Fruit fly (Drosophila melanogaster) whole organism, embryonic: ENCODE measurements around the gene SdicC.

Experiments
- Bdp1 ChIP-seq: fragments of 200-800 bp; sonication (Bioruptor generic); optimal IDR thresholded peaks from 3 replicates; lab custom pipeline; 2016; ENCODE audit warnings: missing biosample characterization, missing genetic modification characterization
- Blimp-1 ChIP-seq: fragments of 200-800 bp; sonication (Bioruptor generic); optimal IDR thresholded peaks from 3 replicates; lab custom pipeline; 2018; ENCODE audit warnings: missing biosample characterization, missing genetic modification characterization, mild to moderate bottlenecking, moderate library complexity, missing genetic modification reagents
- CG11456 ChIP-seq: fragments of 200-800 bp; sonication (Bioruptor generic); IDR thresholded peaks from 3 replicates; pipeline ENCODE4 v1.3.6; 2022; ENCODE audit warnings: missing biosample characterization, missing genetic modification characterization
- CG13424 ChIP-seq: fragments of 200-800 bp; sonication (Bioruptor generic); optimal IDR thresholded peaks from 2 replicates; lab custom pipeline; 2019; ENCODE audit warnings: missing biosample characterization, mild to moderate bottlenecking, missing genetic modification characterization, moderate library complexity
- CG14050 ChIP-seq: fragments of 200-800 bp; sonication (Bioruptor generic); IDR thresholded peaks from 3 replicates; pipeline ENCODE4 v1.3.6; 2022; ENCODE audit warnings: missing biosample characterization, missing genetic modification characterization
- CG15269 ChIP-seq: fragments of 200-800 bp; sonication (Bioruptor generic); optimal IDR thresholded peaks from 2 replicates; lab custom pipeline; 2018; ENCODE audit warnings: missing biosample characterization, mild to moderate bottlenecking, missing genetic modification characterization, moderate library complexity
- CG15514 ChIP-seq: fragments of 200-800 bp; sonication (Bioruptor generic); optimal IDR thresholded peaks from 3 replicates; lab custom pipeline; 2017; ENCODE audit warnings: missing biosample characterization, missing genetic modification characterization, mild to moderate bottlenecking, moderate library complexity, missing genetic modification reagents
- CG16779 ChIP-seq: fragments of 200-800 bp; sonication (Bioruptor generic); IDR thresholded peaks from 2 replicates; pipeline ENCODE4 v1.3.6; 2022; ENCODE audit warnings: missing biosample characterization, missing genetic modification characterization
- CG16813 ChIP-seq: fragments of 200-800 bp; sonication (Bioruptor generic); IDR thresholded peaks from 3 replicates; pipeline ENCODE4 v1.3.6; 2022; ENCODE audit warnings: missing biosample characterization, missing genetic modification characterization; ENCODE audit not compliant: partially characterized antibody
- CG17829 ChIP-seq: fragments of 200-800 bp; optimal IDR thresholded peaks from 2 replicates; lab custom pipeline; 2019; ENCODE audit warnings: missing biosample characterization, mild to moderate bottlenecking, missing genetic modification characterization, moderate library complexity
- CG18476 ChIP-seq: fragments of 200-800 bp; sonication (Bioruptor generic); optimal IDR thresholded peaks from 2 replicates; lab custom pipeline; 2016; ENCODE audit warnings: missing biosample characterization, mild to moderate bottlenecking, missing genetic modification characterization
- CG2199 ChIP-seq: fragments of 200-800 bp; sonication (Bioruptor generic); IDR thresholded peaks from 3 replicates; pipeline ENCODE4 v1.3.6; 2022; ENCODE audit warnings: missing biosample characterization, missing genetic modification characterization
- CG3847 ChIP-seq: fragments of 200-800 bp; sonication (Bioruptor generic); IDR thresholded peaks from 2 replicates; pipeline ENCODE4 v1.3.6; 2022; ENCODE audit warnings: missing biosample characterization, missing genetic modification characterization
- CG4404 ChIP-seq: fragments of 200-800 bp; sonication (Bioruptor generic); IDR thresholded peaks from 2 replicates; pipeline ENCODE4 v1.3.6; 2022; ENCODE audit warnings: missing biosample characterization, missing genetic modification characterization
- CG7745 ChIP-seq: fragments of 200-800 bp; sonication (Bioruptor generic); optimal IDR thresholded peaks from 2 replicates; lab custom pipeline; 2018; ENCODE audit warnings: missing biosample characterization, mild to moderate bottlenecking, missing genetic modification characterization, moderate library complexity
- CG7963 ChIP-seq: fragments of 200-800 bp; sonication (Bioruptor generic); IDR thresholded peaks from 3 replicates; pipeline ENCODE4 v1.3.6; 2022; ENCODE audit warnings: missing biosample characterization, missing genetic modification characterization; ENCODE audit not compliant: partially characterized antibody
- CG8281 ChIP-seq: fragments of 200-800 bp; sonication (Bioruptor generic); optimal IDR thresholded peaks from 2 replicates; lab custom pipeline; 2018; ENCODE audit warnings: missing biosample characterization, mild to moderate bottlenecking, missing genetic modification characterization, moderate library complexity
- CkIIα-i1 ChIP-seq: fragments of 200-800 bp; sonication (Bioruptor generic); IDR thresholded peaks from 2 replicates; pipeline ENCODE4 v1.3.6; 2022; ENCODE audit warnings: missing biosample characterization, missing genetic modification characterization
- Dref ChIP-seq: fragments of 200-800 bp; sonication (Bioruptor generic); IDR thresholded peaks from 2 replicates; pipeline ENCODE4 v1.3.6; 2022; ENCODE audit warnings: missing biosample characterization, missing genetic modification characterization
- Fer2 ChIP-seq: fragments of 200-800 bp; sonication (Bioruptor generic); optimal IDR thresholded peaks from 2 replicates; lab custom pipeline; 2018; ENCODE audit warnings: missing biosample characterization, mild to moderate bottlenecking, missing genetic modification characterization, moderate library complexity
- GATAe ChIP-seq: fragments of 200-800 bp; sonication (Bioruptor generic); conservative IDR thresholded peaks from 2 replicates; pipeline ENCODE4 v1.3.6; 2022; ENCODE audit warnings: missing biosample characterization, missing genetic modification characterization
- Kr ChIP-seq: fragments of 200-800 bp; sonication (Bioruptor generic); optimal IDR thresholded peaks from 2 replicates; lab custom pipeline; 2017; ENCODE audit warnings: missing biosample characterization, mild to moderate bottlenecking, missing genetic modification characterization
- Lhr ChIP-seq: fragments of 200-800 bp; sonication (Bioruptor generic); optimal IDR thresholded peaks from 3 replicates; lab custom pipeline; 2017; ENCODE audit warnings: mild to moderate bottlenecking, missing biosample characterization, missing genetic modification reagents, missing genetic modification characterization
- Lpt ChIP-seq: fragments of >200 bp; optimal IDR thresholded peaks from 2 replicates; lab custom pipeline; 2018; ENCODE audit warnings: missing biosample characterization, missing genetic modification characterization
- MTF-1 ChIP-seq: fragments of 200-800 bp; sonication (Bioruptor generic); optimal IDR thresholded peaks from 2 replicates; lab custom pipeline; 2018; ENCODE audit warnings: missing biosample characterization, mild to moderate bottlenecking, missing genetic modification characterization, borderline replicate concordance
- Mrtf ChIP-seq: fragments of 200-800 bp; sonication (Bioruptor generic); IDR thresholded peaks from 3 replicates; pipeline ENCODE4 v1.3.6; 2022; ENCODE audit warnings: missing biosample characterization, missing genetic modification characterization
- Oli ChIP-seq: fragments of 200-800 bp; sonication (Bioruptor generic); optimal IDR thresholded peaks from 2 replicates; lab custom pipeline; 2018; ENCODE audit warnings: missing biosample characterization, mild to moderate bottlenecking, missing genetic modification characterization, moderate library complexity
- Opbp ChIP-seq: fragments of 200-800 bp; sonication (Bioruptor generic); IDR thresholded peaks from 3 replicates; pipeline ENCODE4 v1.3.6; 2022; ENCODE audit warnings: missing biosample characterization, missing genetic modification characterization; ENCODE audit not compliant: partially characterized antibody
- Pdp1 ChIP-seq, 2 experiments: fragments of 200-800 bp; sonication (Bioruptor generic); optimal IDR thresholded peaks; 3 replicates each; lab custom pipeline; 2016; ENCODE audit warnings: missing biosample characterization in 2 of 2, missing genetic modification characterization in 2 of 2, mild to moderate bottlenecking in 1 of 2, moderate library complexity in 1 of 2
- Scr ChIP-seq: fragments of 200-800 bp; sonication (Bioruptor generic); IDR thresholded peaks from 2 replicates; pipeline ENCODE4 v1.3.6; 2022; ENCODE audit warnings: missing biosample characterization, missing genetic modification characterization; ENCODE audit not compliant: partially characterized antibody
- YL-1 ChIP-seq: fragments of 200-800 bp; sonication (Bioruptor generic); optimal IDR thresholded peaks from 3 replicates; lab custom pipeline; 2017; ENCODE audit warnings: missing biosample characterization, mild to moderate bottlenecking, missing genetic modification characterization
- ab ChIP-seq: fragments of 200-800 bp; sonication (Bioruptor generic); optimal IDR thresholded peaks from 2 replicates; lab custom pipeline; 2016; ENCODE audit warnings: missing biosample characterization, missing genetic modification characterization
- ara ChIP-seq: fragments of 200-800 bp; sonication (Bioruptor generic); IDR thresholded peaks from 2 replicates; pipeline ENCODE4 v1.3.6; 2022; ENCODE audit warnings: missing biosample characterization, missing genetic modification characterization
- ato ChIP-seq: fragments of 200-800 bp; sonication (Bioruptor generic); IDR thresholded peaks from 2 replicates; pipeline ENCODE4 v1.3.6; 2022; ENCODE audit warnings: missing biosample characterization, missing genetic modification characterization; ENCODE audit not compliant: partially characterized antibody
- bbx ChIP-seq: fragments of 200-800 bp; sonication (Bioruptor generic); IDR thresholded peaks from 2 replicates; pipeline ENCODE4 v1.3.6; 2022; ENCODE audit warnings: missing biosample characterization, missing genetic modification characterization; ENCODE audit not compliant: partially characterized antibody
- chinmo ChIP-seq: fragments of 200-800 bp; sonication (Bioruptor generic); IDR thresholded peaks from 4 replicates; pipeline ENCODE4 v1.3.6; 2022; ENCODE audit warnings: missing biosample characterization, missing genetic modification characterization; ENCODE audit not compliant: partially characterized antibody
- gcm2 ChIP-seq: fragments of 200-800 bp; sonication (Bioruptor generic); optimal IDR thresholded peaks from 2 replicates; lab custom pipeline; 2016; ENCODE audit warnings: missing biosample characterization, missing genetic modification characterization
- hb ChIP-seq: fragments of 200-800 bp; sonication (Bioruptor generic); IDR thresholded peaks from 3 replicates; pipeline ENCODE4 v1.3.6; 2022; ENCODE audit warnings: missing biosample characterization, missing genetic modification characterization; ENCODE audit not compliant: partially characterized antibody
- hbn ChIP-seq: fragments of 200-800 bp; sonication (Bioruptor generic); IDR thresholded peaks from 2 replicates; pipeline ENCODE4 v1.3.6; 2022; ENCODE audit warnings: missing biosample characterization, missing genetic modification characterization; ENCODE audit not compliant: partially characterized antibody
- jing ChIP-seq: fragments of 200-800 bp; sonication (Bioruptor generic); optimal IDR thresholded peaks from 2 replicates; lab custom pipeline; 2018; ENCODE audit warnings: missing biosample characterization, mild to moderate bottlenecking, missing genetic modification characterization
- kay ChIP-seq: fragments of 200-800 bp; sonication (Bioruptor generic); optimal IDR thresholded peaks from 2 replicates; lab custom pipeline; 2016; ENCODE audit warnings: missing biosample characterization, missing genetic modification characterization
- klu ChIP-seq: fragments of 200-800 bp; sonication (Bioruptor generic); IDR thresholded peaks from 2 replicates; pipeline ENCODE4 v1.3.6; 2022; ENCODE audit warnings: missing biosample characterization, missing genetic modification characterization
- knrl ChIP-seq: fragments of 200-800 bp; sonication (Bioruptor generic); IDR thresholded peaks from 3 replicates; pipeline ENCODE4 v1.3.6; 2022; ENCODE audit warnings: missing biosample characterization, missing genetic modification characterization; ENCODE audit not compliant: partially characterized antibody
- nerfin-2 ChIP-seq: fragments of 200-800 bp; sonication (Bioruptor generic); IDR thresholded peaks from 2 replicates; pipeline ENCODE4 v1.3.6; 2022; ENCODE audit warnings: missing biosample characterization, missing genetic modification characterization; ENCODE audit not compliant: partially characterized antibody
- repo ChIP-seq: fragments of 200-800 bp; sonication (Bioruptor generic); optimal IDR thresholded peaks from 2 replicates; lab custom pipeline; 2016; ENCODE audit warnings: missing biosample characterization, missing genetic modification characterization
- seq ChIP-seq: fragments of 200-800 bp; sonication (Bioruptor generic); IDR thresholded peaks from 2 replicates; pipeline ENCODE4 v1.3.6; 2022; ENCODE audit warnings: missing biosample characterization, missing genetic modification characterization
- sna ChIP-seq: fragments of 200-800 bp; sonication (Bioruptor generic); IDR thresholded peaks from 2 replicates; pipeline ENCODE4 v1.3.6; 2022; ENCODE audit warnings: missing biosample characterization, missing genetic modification characterization; ENCODE audit not compliant: partially characterized antibody
- tx ChIP-seq: fragments of 200-800 bp; sonication (Bioruptor generic); optimal IDR thresholded peaks from 2 replicates; lab custom pipeline; 2016; ENCODE audit warnings: missing biosample characterization, missing genetic modification characterization
- unc-4 ChIP-seq: fragments of 200-800 bp; sonication (Bioruptor generic); IDR thresholded peaks from 2 replicates; pipeline ENCODE4 v1.3.6; 2022; ENCODE audit warnings: missing biosample characterization, missing genetic modification characterization; ENCODE audit not compliant: partially characterized antibody

SdicC gene

DNA sequence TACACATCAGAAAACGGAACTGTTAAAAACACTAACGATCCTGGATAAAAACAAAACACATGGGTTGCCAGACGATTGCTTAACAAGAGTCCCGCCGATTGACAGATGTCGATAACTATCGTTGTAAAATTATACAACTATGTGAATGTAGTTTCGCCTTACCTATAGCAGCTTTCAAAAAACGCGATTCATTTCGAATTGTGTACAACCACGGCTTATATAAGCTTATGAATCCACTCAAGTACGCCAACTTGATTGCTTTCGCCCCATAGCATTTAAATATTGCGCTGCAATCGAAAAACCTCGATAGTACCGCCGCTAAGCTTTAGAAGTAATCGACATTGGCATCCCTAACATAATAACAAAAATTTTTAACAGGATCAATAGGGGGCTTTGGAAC lies 47.2 kb downstream of the SdicC start, which contains the start of the genes CG9581 and CG9578 (continued):
- TF ChIP-seq CG14050 (GFP tag; lab: Robert Waterston, UW) = no peak
- peak; percentile 53 for TF ChIP-seq nerfin-2 (GFP tag; lab: Robert Waterston, UW)
- peak in 1 of 2 experiments; percentile 95 for TF ChIP-seq Pdp1 (GFP tag; optimal IDR thresholded peaks at IDR 0.05; lab: Kevin White, UChicago)
- TF ChIP-seq CG18476 (GFP tag; lab: Kevin White, UChicago) = no peak
- peak; percentile 78; the same call in 1 of the 4 replicates for TF ChIP-seq chinmo
- TF ChIP-seq GATAe = no peak
- TF ChIP-seq Bdp1 = no peak
- no peak for TF ChIP-seq CG4404 (GFP tag; lab: Robert Waterston, UW)
- no peak for TF ChIP-seq kay (GFP tag; lab: Kevin White, UChicago)
- TF ChIP-seq Oli (tag; lab: Kevin White, UChicago) = no peak
- TF ChIP-seq Scr (GFP tag; lab: Robert Waterston, UW) = peak; percentile 87
- TF ChIP-seq Dref (GFP tag; lab: Robert Waterston, UW) = peak; percentile 62
- 0 out of 2 replicates have a peak, but pooled peaks have one; percentile 28 for TF ChIP-seq CG3847 (GFP tag; lab: Robert Waterston, UW)
- no peak for TF ChIP-seq CG11456
- no peak for TF ChIP-seq gcm2
- peak; percentile 67 for TF ChIP-seq hbn
- no peak for TF ChIP-seq Lpt (GFP tag; lab: Kevin White, UChicago)
- TF ChIP-seq ato (GFP tag; lab: Robert Waterston, UW) = peak; percentile 53; the same call in 1 of the 2 replicates
- peak; percentile 85 for TF ChIP-seq unc-4
- TF ChIP-seq YL-1 (GFP tag; lab: Kevin White, UChicago) = no peak
- no peak for TF ChIP-seq CG2199 (GFP tag; lab: Robert Waterston, UW)
- no peak for TF ChIP-seq CG8281
- TF ChIP-seq Blimp-1 (GFP tag; lab: Kevin White, UChicago) = no peak
- TF ChIP-seq bbx (GFP tag; lab: Robert Waterston, UW) = peak; percentile 48
- TF ChIP-seq Lhr (GFP tag; lab: Kevin White, UChicago) = no peak
- peak; percentile 15; the same call in 1 of the 3 replicates for TF ChIP-seq CG7963 (GFP tag; lab: Robert Waterston, UW)
- TF ChIP-seq Mrtf (GFP tag; lab: Robert Waterston, UW) = no peak
- no peak for TF ChIP-seq ab (GFP tag; lab: Kevin White, UChicago)
- TF ChIP-seq CG13424 (tag; lab: Kevin White, UChicago) = no peak
- TF ChIP-seq CkIIα-i1 (GFP tag; lab: Robert Waterston, UW) = no peak
- no peak for TF ChIP-seq MTF-1
- peak; percentile 51; the same call in 2 of the 3 replicates for TF ChIP-seq Opbp (GFP tag; lab: Robert Waterston, UW)
- no peak for TF ChIP-seq jing (GFP tag; lab: Kevin White, UChicago)
- peak; percentile 72 for TF ChIP-seq CG16813 (GFP tag; lab: Robert Waterston, UW)
- TF ChIP-seq CG17829 = no peak
- TF ChIP-seq ara (GFP tag; lab: Robert Waterston, UW) = no peak
- TF ChIP-seq knrl = peak; percentile 75; the same call in 2 of the 3 replicates
- peak; percentile 87 for TF ChIP-seq sna
- TF ChIP-seq tx = no peak
- no peak for TF ChIP-seq Kr (GFP tag; lab: Kevin White, UChicago)
- TF ChIP-seq CG7745 (tag; lab: Kevin White, UChicago) = no peak
- TF ChIP-seq hb = peak; percentile 71; the same call in 2 of the 3 replicates
- TF ChIP-seq seq (GFP tag; lab: Robert Waterston, UW) = no peak
- no peak for TF ChIP-seq repo (GFP tag; lab: Kevin White, UChicago)
- no peak for TF ChIP-seq Fer2 (tag; lab: Kevin White, UChicago)
- TF ChIP-seq CG16779 = no peak
- peak; percentile 5 for TF ChIP-seq CG15514 (GFP tag; lab: Kevin White, UChicago)
- no peak for TF ChIP-seq klu (GFP tag; lab: Robert Waterston, UW)
- TF ChIP-seq CG15269 (tag; lab: Kevin White, UChicago) = no peak
